Fruit fly (Drosophila melanogaster): ENCODE measurements around the gene Spn75F.

DNA sequence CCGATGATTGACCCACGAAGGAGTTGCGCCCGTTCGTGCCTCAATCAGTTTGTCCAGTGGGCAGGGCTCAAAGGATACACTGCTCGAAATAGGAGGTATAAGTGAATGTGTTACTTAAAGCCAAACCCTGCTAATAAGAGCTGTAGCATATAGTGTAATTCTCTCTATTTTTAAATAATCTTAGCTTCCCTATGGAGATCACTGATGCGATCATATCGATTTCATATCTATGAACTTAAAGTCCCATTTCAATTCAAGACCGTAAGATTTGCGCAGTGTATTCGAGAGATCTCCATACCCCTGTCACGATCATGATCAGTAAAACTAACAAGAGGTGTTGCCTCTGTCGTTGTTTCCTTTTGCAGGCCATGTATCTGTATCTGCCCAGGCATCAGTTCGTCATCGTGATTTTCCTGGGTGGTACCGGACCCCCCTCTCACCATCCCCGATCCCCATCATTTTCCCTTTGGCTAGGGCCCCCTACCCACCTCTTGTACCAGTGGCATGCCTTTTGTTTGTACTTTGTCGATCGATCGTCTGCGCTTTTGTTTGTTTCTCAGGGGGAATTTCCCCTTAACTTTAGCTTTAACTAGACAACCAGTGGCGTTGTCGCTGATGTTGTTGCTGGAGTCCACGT, 43.7 kb upstream of the Spn75F start:
- TF ChIP-seq OdsH (GFP tag; optimal IDR thresholded peaks at IDR 0.05) (peak; percentile 84), CG16779 (tag; optimal IDR thresholded peaks at IDR 0.05) (peak; percentile 35), CG6792 (GFP tag; optimal IDR thresholded peaks at IDR 0.05) (peak; percentile 83), Eip93F (GFP tag; optimal IDR thresholded peaks at IDR 0.05) (no peak), fd85E (GFP tag; optimal IDR thresholded peaks at IDR 0.05) (peak; percentile 62), eg (GFP tag; IDR thresholded peaks at IDR 0.05) (peak; percentile 37; the same call in 1 of the 3 replicates), CG10669 (GFP tag; optimal IDR thresholded peaks at IDR 0.05) (peak; percentile 92), esn (GFP tag; optimal IDR thresholded peaks at IDR 0.05) (peak; percentile 82), Gug (GFP tag; IDR thresholded peaks at IDR 0.05) (peak; percentile 47; the same call in 1 of the 2 replicates), Eip75B (GFP tag; optimal IDR thresholded peaks at IDR 0.05) (peak; percentile 86), Smox (GFP tag; optimal IDR thresholded peaks at IDR 0.05) (peak; percentile 82), Sox14 (GFP tag; optimal IDR thresholded peaks at IDR 0.05) (peak; percentile 87)

All from whole organism, prepupa.